Fruit fly (Drosophila melanogaster) whole organism, wandering third instar larva: ENCODE results near the gene CG17839.

ENCODE experiments used
- Abd-B ChIP-seq: fragments of >200 bp; optimal IDR thresholded peaks from 2 replicates; lab custom pipeline; 2017; ENCODE audit warnings: missing biosample characterization, missing genetic modification characterization
- CG9705 ChIP-seq: fragments of 200-800 bp; sonication (Bioruptor generic); optimal IDR thresholded peaks from 2 replicates; lab custom pipeline; 2018; ENCODE audit warnings: missing biosample characterization, mild to moderate bottlenecking, missing genetic modification characterization
- CrebA ChIP-seq: fragments of 200-800 bp; sonication (Bioruptor generic); optimal IDR thresholded peaks from 2 replicates; lab custom pipeline; 2016; ENCODE audit warnings: missing biosample characterization, mild to moderate bottlenecking, missing genetic modification characterization, borderline replicate concordance
- Dfd ChIP-seq: fragments of >200 bp; optimal IDR thresholded peaks from 2 replicates; lab custom pipeline; 2017; ENCODE audit warnings: missing biosample characterization, missing genetic modification characterization
- Dif ChIP-seq: fragments of 200-275, 200-300 bp; sonication (Bioruptor generic); optimal IDR thresholded peaks from 2 replicates; lab custom pipeline; 2018; ENCODE audit warnings: missing biosample characterization, missing genetic modification characterization; ENCODE audit not compliant: partially characterized antibody
- GATAd ChIP-seq: sonication (Bioruptor generic); optimal IDR thresholded peaks from 2 replicates; lab custom pipeline; 2016; ENCODE audit warnings: missing biosample characterization, missing genetic modification characterization
- HLH106 ChIP-seq: fragments of 200-800 bp; optimal IDR thresholded peaks from 3 replicates; lab custom pipeline; 2019; ENCODE audit warnings: missing biosample characterization, mild to moderate bottlenecking, missing genetic modification characterization, moderate library complexity
- Hnf4 ChIP-seq: fragments of 200-800 bp; sonication (Bioruptor generic); optimal IDR thresholded peaks from 2 replicates; lab custom pipeline; 2016; ENCODE audit warnings: missing biosample characterization, mild to moderate bottlenecking, missing genetic modification characterization
- Hr78 ChIP-seq: fragments of >200 bp; optimal IDR thresholded peaks from 2 replicates; lab custom pipeline; 2017; ENCODE audit warnings: missing biosample characterization, missing genetic modification characterization
- Hr83 ChIP-seq: fragments of 200-300 bp; sonication (Bioruptor generic); optimal IDR thresholded peaks from 2 replicates; lab custom pipeline; 2016; ENCODE audit warnings: missing biosample characterization, mild to moderate bottlenecking, missing genetic modification characterization, moderate library complexity; ENCODE audit not compliant: poor library complexity, severe bottlenecking
- Jra ChIP-seq: sonication (Bioruptor generic); optimal IDR thresholded peaks from 2 replicates; lab custom pipeline; 2016; ENCODE audit warnings: missing biosample characterization, missing genetic modification characterization
- Mio ChIP-seq: sonication (Bioruptor generic); optimal IDR thresholded peaks from 2 replicates; lab custom pipeline; 2016; ENCODE audit warnings: missing biosample characterization, missing genetic modification characterization
- Myc ChIP-seq: fragments of >200 bp; optimal IDR thresholded peaks from 2 replicates; lab custom pipeline; 2017
- N ChIP-seq: fragments of >200 bp; optimal IDR thresholded peaks from 2 replicates; lab custom pipeline; 2018; ENCODE audit warnings: missing biosample characterization, missing external identifiers, missing genetic modification characterization
- OdsH ChIP-seq: fragments of 200-800 bp; sonication (Bioruptor generic); optimal IDR thresholded peaks from 2 replicates; lab custom pipeline; 2016; ENCODE audit warnings: missing biosample characterization, mild to moderate bottlenecking, missing genetic modification characterization
- Rel ChIP-seq, 2 experiments: fragments of 200-800 bp; sonication (Bioruptor generic) in 1 of 2; optimal IDR thresholded peaks; 2 replicates in 1 of 2; 3 replicates in 1 of 2; lab custom pipeline; 2016 to 2019; ENCODE audit warnings: mild to moderate bottlenecking in 2 of 2, missing biosample characterization in 2 of 2, missing genetic modification characterization in 2 of 2, moderate library complexity in 1 of 2
- Sp1 ChIP-seq: fragments of 200-800 bp; sonication (Bioruptor generic); optimal IDR thresholded peaks from 3 replicates; lab custom pipeline; 2019; ENCODE audit warnings: missing biosample characterization, mild to moderate bottlenecking, missing genetic modification characterization, moderate library complexity
- Vsx2 ChIP-seq: fragments of 200-300, 225-300 bp; sonication (Bioruptor generic); optimal IDR thresholded peaks from 2 replicates; lab custom pipeline; 2018; ENCODE audit warnings: missing biosample characterization, missing genetic modification characterization; ENCODE audit not compliant: partially characterized antibody
- br ChIP-seq: fragments of 200-800 bp; sonication (Bioruptor generic); optimal IDR thresholded peaks from 2 replicates; lab custom pipeline; 2016; ENCODE audit warnings: missing biosample characterization, missing genetic modification characterization
- brk ChIP-seq: fragments of 200-800 bp; sonication (Bioruptor generic); optimal IDR thresholded peaks from 2 replicates; lab custom pipeline; 2016; ENCODE audit warnings: missing biosample characterization, mild to moderate bottlenecking, missing genetic modification characterization
- dl ChIP-seq, 2 experiments: fragments of 175-275, 200-275 bp in 1 of 2; fragments of 200-275 bp in 1 of 2; sonication (Bioruptor generic); optimal IDR thresholded peaks; lab custom pipeline; 2018; ENCODE audit warnings: mild to moderate bottlenecking in 2 of 2, missing biosample characterization in 2 of 2, missing genetic modification characterization in 2 of 2, moderate library complexity in 2 of 2; ENCODE audit not compliant: partially characterized antibody in 2 of 2, insufficient read depth in 1 of 2
- dmrt93B ChIP-seq: fragments of 200-800 bp; sonication (Bioruptor generic); optimal IDR thresholded peaks from 2 replicates; lab custom pipeline; 2018; ENCODE audit warnings: missing biosample characterization, mild to moderate bottlenecking, missing genetic modification characterization
- dsf ChIP-seq: sonication (Bioruptor generic); optimal IDR thresholded peaks from 2 replicates; lab custom pipeline; 2016; ENCODE audit warnings: missing biosample characterization, missing genetic modification characterization, borderline replicate concordance
- ey ChIP-seq: fragments of 200-800 bp; sonication (Bioruptor generic); optimal IDR thresholded peaks from 2 replicates; lab custom pipeline; 2016; ENCODE audit warnings: missing biosample characterization, missing genetic modification characterization
- foxo ChIP-seq, 2 experiments: fragments of 200-800 bp; sonication (Bioruptor generic); optimal IDR thresholded peaks; 2 replicates in 1 of 2; 3 replicates in 1 of 2; lab custom pipeline; 2016 to 2017; ENCODE audit warnings: missing biosample characterization in 2 of 2, missing genetic modification characterization in 2 of 2
- fru ChIP-seq: fragments of 200-800 bp; sonication (Bioruptor generic); optimal IDR thresholded peaks from 3 replicates; lab custom pipeline; 2016; ENCODE audit warnings: missing biosample characterization, mild to moderate bottlenecking, missing genetic modification characterization
- h ChIP-seq: fragments of 200-800 bp; sonication (Bioruptor generic); optimal IDR thresholded peaks from 3 replicates; lab custom pipeline; 2016; ENCODE audit warnings: missing biosample characterization, mild to moderate bottlenecking, missing genetic modification characterization
- jim ChIP-seq: fragments of 175-275, 200-325 bp; sonication (Bioruptor generic); optimal IDR thresholded peaks from 2 replicates; lab custom pipeline; 2016; ENCODE audit warnings: missing biosample characterization, mild to moderate bottlenecking, missing genetic modification characterization
- psq ChIP-seq: fragments of 200-800 bp; sonication (Bioruptor generic); optimal IDR thresholded peaks from 3 replicates; lab custom pipeline; 2017; ENCODE audit warnings: missing biosample characterization, mild to moderate bottlenecking, missing genetic modification characterization, moderate library complexity
- rgr ChIP-seq: fragments of 200-800 bp; sonication (Bioruptor generic); optimal IDR thresholded peaks from 3 replicates; lab custom pipeline; 2016; ENCODE audit warnings: missing biosample characterization, mild to moderate bottlenecking, missing genetic modification characterization
- sage ChIP-seq: fragments of 200-800 bp; sonication (Bioruptor generic); optimal IDR thresholded peaks from 2 replicates; lab custom pipeline; 2016; ENCODE audit warnings: missing biosample characterization, mild to moderate bottlenecking, missing genetic modification characterization
- sv ChIP-seq: fragments of 200-800 bp; sonication (Bioruptor generic); optimal IDR thresholded peaks from 3 replicates; lab custom pipeline; 2016; ENCODE audit warnings: missing biosample characterization, missing genetic modification characterization
- tai ChIP-seq: sonication (Bioruptor generic); optimal IDR thresholded peaks from 2 replicates; lab custom pipeline; 2016; ENCODE audit warnings: missing biosample characterization, missing genetic modification characterization
- usp ChIP-seq: fragments of >200 bp; optimal IDR thresholded peaks from 2 replicates; lab custom pipeline; 2017; ENCODE audit warnings: missing biosample characterization, missing genetic modification characterization
- woc ChIP-seq: sonication (Bioruptor generic); optimal IDR thresholded peaks from 2 replicates; lab custom pipeline; 2016; ENCODE audit warnings: missing biosample characterization, mild to moderate bottlenecking, missing genetic modification characterization

CG17839 gene

dm6 chr3L:14759097-14759795, 45.7 kb upstream of the CG17839 start (continued):
- no peak for TF ChIP-seq Vsx2 (GFP tag; lab: Kevin White, UChicago)
- TF ChIP-seq fru (GFP tag; lab: Kevin White, UChicago), result peak; percentile 99
- TF ChIP-seq foxo (GFP tag; optimal IDR thresholded peaks at IDR 0.05; lab: Kevin White, UChicago), result peak; percentile 90 to 100
- peak; percentile 98 for TF ChIP-seq Dfd (GFP tag; lab: Kevin White, UChicago)
- TF ChIP-seq psq, result peak; percentile 99
- TF ChIP-seq sage (GFP tag; lab: Kevin White, UChicago), result peak; percentile 99
- TF ChIP-seq br (GFP tag; lab: Kevin White, UChicago), result peak; percentile 99
- TF ChIP-seq CG9705 (GFP tag; lab: Kevin White, UChicago), result peak; percentile 99
- no peak for TF ChIP-seq Abd-B (GFP tag; lab: Kevin White, UChicago)
- peak; percentile 73 for TF ChIP-seq jim (GFP tag; lab: Kevin White, UChicago)
- TF ChIP-seq, all 38 proteins: peak for 30

- TF ChIP-seq dsf (GFP tag; lab: Kevin White, UChicago) (no peak), sage (GFP tag; lab: Kevin White, UChicago) (peak; percentile 13), Hr78 (GFP tag; lab: Kevin White, UChicago) (no peak), Sp1 (GFP tag; lab: Kevin White, UChicago) (peak; percentile 22), jim (GFP tag; lab: Kevin White, UChicago) (no peak), Jra (GFP tag; lab: Kevin White, UChicago) (peak; percentile 49), Dfd (GFP tag; lab: Kevin White, UChicago) (no peak), ey (GFP tag; lab: Kevin White, UChicago) (peak; percentile 49), dl (GFP tag; optimal IDR thresholded peaks at IDR 0.05; lab: Kevin White, UChicago; ENCODE audit: insufficient read depth in 1 of 2, partially characterized antibody in 2 of 2) (peak; percentile 76 to 85), psq (no peak), foxo (GFP tag; optimal IDR thresholded peaks at IDR 0.05; lab: Kevin White, UChicago) (peak in 1 of 2 experiments; percentile 54), N (GFP tag; lab: Kevin White, UChicago) (no peak), tai (peak; percentile 52), rgr (GFP tag; lab: Kevin White, UChicago) (peak; percentile 37), br (GFP tag; lab: Kevin White, UChicago) (peak; percentile 47), h (GFP tag; lab: Kevin White, UChicago) (peak; percentile 34), OdsH (no peak), dmrt93B (no peak), fru (GFP tag; lab: Kevin White, UChicago) (peak; percentile 57), Dif (GFP tag; lab: Kevin White, UChicago) (peak; percentile 91), Vsx2 (GFP tag; lab: Kevin White, UChicago) (no peak), HLH106 (tag; lab: Kevin White, UChicago) (no peak), Abd-B (GFP tag; lab: Kevin White, UChicago) (no peak), CrebA (no peak), woc (GFP tag; lab: Kevin White, UChicago) (no peak), Mio (GFP tag; lab: Kevin White, UChicago) (no peak), Hnf4 (GFP tag; lab: Kevin White, UChicago) (peak; percentile 27), sv (GFP tag; lab: Kevin White, UChicago) (peak; percentile 68), usp (GFP tag; lab: Kevin White, UChicago) (no peak), Rel (GFP tag; optimal IDR thresholded peaks at IDR 0.05; lab: Kevin White, UChicago) (no peak), Rel (tag; optimal IDR thresholded peaks at IDR 0.05; lab: Kevin White, UChicago) (no peak), brk (GFP tag; lab: Kevin White, UChicago) (no peak), CG9705 (GFP tag; lab: Kevin White, UChicago) (no peak), GATAd (GFP tag; lab: Kevin White, UChicago) (no peak), Hr83 (GFP tag; lab: Kevin White, UChicago) (peak; percentile 35), Myc (no peak)
These were observed 44.8 kb upstream of the CG17839 start for dm6 chr3L:14759984-14760626.
